Fruit fly (Drosophila melanogaster) S2 (cell line): ENCODE data around the gene Gyc76C.

Experiments
- CG8478 ChIP-seq: fragments of >200 bp; optimal IDR thresholded peaks from 2 replicates; lab custom pipeline; 2018
- CTCF ChIP-seq, 2 experiments: fragments of >200 bp; optimal IDR thresholded peaks; 2 replicates each; lab custom pipeline; 2018

Gene Gyc76C

DNA sequence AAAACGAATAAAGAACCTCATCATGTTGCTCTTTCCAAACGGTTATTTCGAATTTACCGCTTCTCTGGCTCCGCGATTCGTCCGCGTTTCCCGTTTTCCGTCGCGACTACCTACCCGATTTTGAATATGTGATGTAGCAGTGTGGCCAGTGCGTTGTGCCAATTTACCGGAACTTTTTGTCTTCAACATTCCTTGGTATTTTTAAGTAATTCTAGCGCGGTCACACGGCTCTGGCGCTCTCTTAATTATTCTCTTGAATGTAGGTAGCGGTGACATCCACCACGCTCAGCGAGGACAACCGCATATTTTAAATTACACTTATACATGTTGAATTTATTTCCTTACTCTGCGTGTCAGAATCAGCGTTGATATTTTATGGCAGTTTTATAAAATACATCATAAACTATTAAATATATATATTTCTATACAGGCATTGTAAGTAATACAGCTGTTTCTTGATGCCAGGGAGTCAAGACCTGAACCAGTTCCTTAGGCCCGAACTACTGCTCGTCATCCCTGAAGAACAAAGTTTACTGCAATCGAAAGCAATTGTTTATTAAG lies at the start of gene Gyc76C, which contains the start of the genes CG42637 and SREBP:
Gyc76C (minus strand) TSS at position 132 of the 561 bp plus-strand sequence.
CG42637 (minus strand) TSS at position 132 of the 561 bp plus-strand sequence.
SREBP (plus strand) TSS at position 498 of the 561 bp plus-strand sequence.
- TF ChIP-seq CG8478 (lab: Kevin White, UChicago) (no peak), CTCF (optimal IDR thresholded peaks at IDR 0.05; lab: Kevin White, UChicago) (peak; percentile 19 to 55)

DNA sequence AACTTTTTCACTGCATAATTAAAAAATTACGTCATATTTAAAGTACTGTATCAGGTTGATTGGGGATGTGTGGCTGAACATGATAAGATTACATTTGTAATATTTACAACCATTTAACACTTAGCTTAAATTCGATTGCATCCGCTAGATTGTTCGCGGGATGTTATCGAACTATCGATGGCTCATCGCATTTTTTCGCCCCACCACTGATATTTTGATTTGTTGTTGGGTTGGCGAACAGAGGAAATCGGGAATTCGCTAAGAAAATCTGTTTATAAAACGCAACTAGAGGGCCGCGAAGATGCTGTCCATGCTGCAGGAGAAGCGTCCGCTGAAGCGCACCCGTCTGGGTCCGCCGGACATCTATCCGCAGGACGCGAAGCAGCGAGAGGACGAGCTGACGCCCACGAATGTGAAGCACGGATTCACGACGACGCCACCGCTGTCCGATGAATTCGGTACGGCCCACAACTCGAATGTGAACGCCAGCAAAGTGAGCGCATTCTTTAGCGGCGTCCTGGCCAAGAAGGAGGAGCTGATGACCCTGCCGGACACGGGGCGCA lies 43.1 kb upstream of the Gyc76C start, which contains the start of gene kto:
kto (plus strand) TSS at position 240 of the 563 bp plus-strand sequence.
- TF ChIP-seq CG8478 (lab: Kevin White, UChicago) (no peak), CTCF (optimal IDR thresholded peaks at IDR 0.05; lab: Kevin White, UChicago) (no peak)

DNA sequence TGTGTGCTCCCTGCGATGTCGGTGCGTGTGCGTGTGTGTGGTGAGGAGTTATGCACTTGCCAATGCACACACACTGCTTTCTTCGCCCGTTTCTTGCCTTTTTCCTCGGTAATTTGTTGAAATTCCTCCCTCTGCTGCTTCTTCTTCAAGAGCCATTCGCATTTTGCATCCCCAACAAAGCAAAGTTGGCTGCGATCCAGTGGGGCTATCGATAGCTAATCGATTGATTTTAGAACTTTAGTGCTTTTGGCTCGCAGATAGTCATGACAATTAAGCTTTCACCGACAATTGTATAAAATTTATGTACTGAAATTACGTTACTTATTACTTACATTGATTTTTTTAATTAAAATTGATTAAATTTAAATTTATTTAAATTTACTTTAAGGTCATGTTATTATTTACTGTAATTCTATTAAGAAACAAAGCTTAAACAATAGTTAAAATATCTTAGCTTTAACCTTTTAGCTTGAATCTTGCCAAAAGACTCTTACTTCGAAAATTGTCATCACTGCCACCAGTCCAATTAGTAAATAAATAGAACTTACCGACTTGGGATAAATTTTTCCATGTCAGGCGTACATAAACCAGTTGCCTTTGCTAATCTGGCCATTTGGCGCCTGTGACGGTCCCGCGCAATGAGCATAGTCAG lies 40.9 kb upstream of the Gyc76C start, which contains the start of the genes trc and CG32221:
trc (minus strand) TSS at position 162 of the 652 bp plus-strand sequence.
CG32221 (plus strand) TSS at position 528 of the 652 bp plus-strand sequence.
- no peak for TF ChIP-seq CG8478 (lab: Kevin White, UChicago)
- no peak for TF ChIP-seq CTCF (optimal IDR thresholded peaks at IDR 0.05; lab: Kevin White, UChicago)

dm6 chr3L:19833227-19833626 lies 39.9 kb upstream of the Gyc76C start:
- TF ChIP-seq CTCF (optimal IDR thresholded peaks at IDR 0.05; lab: Kevin White, UChicago) (no peak), CG8478 (lab: Kevin White, UChicago) (no peak)

- TF ChIP-seq CTCF (optimal IDR thresholded peaks at IDR 0.05; lab: Kevin White, UChicago) (no peak), CG8478 (lab: Kevin White, UChicago) (no peak)
Observed at dm6 chr3L:19818701-19819100, 25.3 kb upstream of the Gyc76C start.

dm6 chr3L:19817807-19818531 lies 24.6 kb upstream of the Gyc76C start, which contains the start of the genes Fibp and Deaf1:
Gene Fibp, minus strand, starts transcription at chr3L:19817967.
Gene Deaf1, plus strand, starts transcription at chr3L:19818174.
- TF ChIP-seq CG8478 (lab: Kevin White, UChicago) (no peak), CTCF (optimal IDR thresholded peaks at IDR 0.05; lab: Kevin White, UChicago) (peak in 1 of 2 experiments; percentile 9)

dm6 chr3L:19815472-19816150 lies 22.2 kb upstream of the Gyc76C start, which contains the start of gene cyc:
Gene cyc, minus strand, starts transcription at chr3L:19815938.
- TF ChIP-seq CG8478 (lab: Kevin White, UChicago) = no peak
- no peak for TF ChIP-seq CTCF (optimal IDR thresholded peaks at IDR 0.05; lab: Kevin White, UChicago)

DNA sequence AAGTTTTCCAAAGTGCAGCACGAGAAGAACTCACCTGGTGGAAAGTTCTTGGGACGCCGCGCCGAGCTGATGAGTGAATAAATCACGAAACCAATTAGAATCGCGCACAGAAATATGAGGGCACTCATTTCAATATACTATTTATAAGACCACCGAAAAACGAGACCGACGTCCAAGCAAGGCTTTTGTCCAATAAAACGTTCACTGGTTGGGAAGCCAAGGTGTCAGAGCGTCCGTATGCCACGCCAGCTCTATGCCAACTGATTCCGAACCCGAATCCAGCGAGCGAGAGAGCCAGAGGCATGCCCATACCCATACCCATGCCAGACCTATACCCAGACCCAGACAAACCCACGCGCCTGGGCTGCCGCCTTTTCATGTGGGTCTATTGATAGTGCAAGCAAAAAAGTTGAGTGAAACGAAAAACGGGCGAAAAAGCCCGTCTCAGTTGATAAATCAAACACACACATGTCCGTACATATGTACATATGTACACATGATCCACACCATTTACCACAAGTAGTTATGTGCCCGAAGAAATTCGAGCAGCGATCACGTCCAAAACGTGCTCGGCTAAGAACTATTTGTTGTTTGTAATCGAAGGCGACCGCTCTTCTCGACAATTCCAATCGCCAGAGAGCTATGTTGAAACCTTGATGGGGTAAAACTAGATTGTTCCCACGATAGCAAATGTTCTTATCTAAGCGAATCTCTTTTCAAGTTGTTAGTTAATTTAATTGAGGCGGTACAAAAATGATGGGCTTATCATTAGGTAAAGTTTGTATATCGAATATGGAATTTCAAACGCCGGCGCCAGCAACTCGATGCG lies 19.9 kb upstream of the Gyc76C start, which contains the start of gene Cyp305a1:
Cyp305a1 (minus strand) TSS at position 265 of the 829 bp plus-strand sequence.
- no peak for TF ChIP-seq CG8478 (lab: Kevin White, UChicago)
- no peak for TF ChIP-seq CTCF (optimal IDR thresholded peaks at IDR 0.05; lab: Kevin White, UChicago)

- TF ChIP-seq CG8478 (lab: Kevin White, UChicago) (no peak), CTCF (optimal IDR thresholded peaks at IDR 0.05; lab: Kevin White, UChicago) (no peak)
Observed at dm6 chr3L:19812491-19812890, 19.1 kb upstream of the Gyc76C start.

- TF ChIP-seq CTCF (optimal IDR thresholded peaks at IDR 0.05; lab: Kevin White, UChicago) = no peak
- TF ChIP-seq CG8478 (lab: Kevin White, UChicago) = no peak
Observed at dm6 chr3L:19807521-19807920, 14.2 kb upstream of the Gyc76C start.

DNA sequence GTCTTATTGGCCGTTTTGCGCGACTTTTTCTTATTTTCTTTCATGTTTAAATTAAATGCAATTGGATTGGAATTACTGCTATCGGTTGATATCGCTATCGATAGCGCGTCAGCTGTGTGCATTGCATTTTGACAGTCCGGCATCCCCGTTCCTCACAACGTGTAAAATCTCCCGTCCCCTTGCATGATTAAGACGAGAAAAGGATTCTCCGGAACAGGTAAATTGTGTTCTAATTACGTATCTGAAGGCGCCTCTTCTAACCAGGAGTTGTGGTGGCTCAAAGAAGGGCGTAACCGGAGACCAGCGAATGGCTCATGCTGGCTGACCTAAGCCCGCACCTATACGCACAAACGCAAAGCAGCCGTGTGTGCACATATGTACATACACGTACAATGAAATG lies 13.7 kb upstream of the Gyc76C start, which contains the start of the genes CG14104 and Kap-alpha1:
CG14104 (minus strand) TSS at position 97 of the 400 bp plus-strand sequence.
Kap-alpha1 (plus strand) TSS at position 130 of the 400 bp plus-strand sequence.
- TF ChIP-seq CTCF (optimal IDR thresholded peaks at IDR 0.05; lab: Kevin White, UChicago) = no peak
- TF ChIP-seq CG8478 (lab: Kevin White, UChicago) = no peak

dm6 chr3L:19805895-19806294 lies 12.5 kb upstream of the Gyc76C start, which contains the start of gene CG34116:
Gene CG34116, minus strand, starts transcription at chr3L:19806036.
- TF ChIP-seq CTCF (optimal IDR thresholded peaks at IDR 0.05; lab: Kevin White, UChicago) = no peak
- no peak for TF ChIP-seq CG8478 (lab: Kevin White, UChicago)
